Fruit fly (Drosophila melanogaster) whole organism, embryonic: ENCODE data around the gene ghi.

ENCODE experiments used
- Abd-B ChIP-seq: fragments of 200-800 bp; sonication (Bioruptor generic); optimal IDR thresholded peaks from 2 replicates; lab custom pipeline; 2018; ENCODE audit warnings: missing biosample characterization, mild to moderate bottlenecking, missing genetic modification characterization, moderate library complexity
- Asciz ChIP-seq: fragments of 200-800 bp; sonication (Bioruptor generic); optimal IDR thresholded peaks from 2 replicates; lab custom pipeline; 2017; ENCODE audit warnings: missing biosample characterization, mild to moderate bottlenecking, missing genetic modification characterization, missing genetic modification reagents
- BtbVII ChIP-seq: fragments of 200-800 bp; sonication (Bioruptor generic); optimal IDR thresholded peaks from 3 replicates; lab custom pipeline; 2017; ENCODE audit warnings: missing biosample characterization, mild to moderate bottlenecking, missing genetic modification characterization
- C15 ChIP-seq: fragments of 200-800 bp; sonication (Bioruptor generic); IDR thresholded peaks from 3 replicates; pipeline ENCODE4 v1.3.6; 2022; ENCODE audit warnings: missing biosample characterization, missing genetic modification characterization
- CG1024 ChIP-seq: fragments of 200-800 bp; sonication (Bioruptor generic); IDR thresholded peaks from 2 replicates; pipeline ENCODE4 v1.3.6; 2022; ENCODE audit warnings: missing biosample characterization, missing genetic modification characterization
- CG10274 ChIP-seq: fragments of 200-800 bp; sonication (Bioruptor generic); optimal IDR thresholded peaks from 3 replicates; lab custom pipeline; 2017; ENCODE audit warnings: missing biosample characterization, mild to moderate bottlenecking, missing genetic modification characterization
- CG10366 ChIP-seq: fragments of 200-800 bp; sonication (Bioruptor generic); IDR thresholded peaks from 2 replicates; pipeline ENCODE4 v1.3.6; 2022; ENCODE audit warnings: missing biosample characterization, missing genetic modification characterization
- CG11504 ChIP-seq: fragments of 200-800 bp; sonication (Bioruptor generic); optimal IDR thresholded peaks from 3 replicates; lab custom pipeline; 2019; ENCODE audit warnings: missing biosample characterization, mild to moderate bottlenecking, missing genetic modification characterization, moderate library complexity
- CG11696 ChIP-seq: fragments of 200-800 bp; sonication (Bioruptor generic); IDR thresholded peaks from 2 replicates; pipeline ENCODE4 v1.3.6; 2022; ENCODE audit warnings: missing biosample characterization, missing genetic modification characterization
- CG12104 ChIP-seq: fragments of 200-800 bp; sonication (Bioruptor generic); optimal IDR thresholded peaks from 3 replicates; lab custom pipeline; 2016; ENCODE audit warnings: missing biosample characterization, missing genetic modification characterization
- CG13424 ChIP-seq: fragments of 200-800 bp; sonication (Bioruptor generic); optimal IDR thresholded peaks from 2 replicates; lab custom pipeline; 2019; ENCODE audit warnings: missing biosample characterization, mild to moderate bottlenecking, missing genetic modification characterization, moderate library complexity
- CG14014 ChIP-seq: fragments of 200-800 bp; sonication (Bioruptor generic); IDR thresholded peaks from 2 replicates; pipeline ENCODE4 v1.3.6; 2022; ENCODE audit warnings: missing biosample characterization, missing genetic modification characterization
- CG14050 ChIP-seq: fragments of 200-800 bp; sonication (Bioruptor generic); IDR thresholded peaks from 3 replicates; pipeline ENCODE4 v1.3.6; 2022; ENCODE audit warnings: missing biosample characterization, missing genetic modification characterization
- CG14710 ChIP-seq: fragments of 200-800 bp; sonication (Bioruptor generic); optimal IDR thresholded peaks from 3 replicates; lab custom pipeline; 2019; ENCODE audit warnings: missing biosample characterization, mild to moderate bottlenecking, missing genetic modification characterization, moderate library complexity
- CG15073 ChIP-seq: fragments of 200-800 bp; sonication (Bioruptor generic); optimal IDR thresholded peaks from 2 replicates; lab custom pipeline; 2016; ENCODE audit warnings: missing biosample characterization, missing genetic modification characterization
- CG1529 ChIP-seq: fragments of 200-800 bp; sonication (Bioruptor generic); optimal IDR thresholded peaks from 3 replicates; lab custom pipeline; 2018; ENCODE audit warnings: missing biosample characterization, missing genetic modification characterization
- CG15601 ChIP-seq: fragments of 200-800 bp; sonication (Bioruptor generic); optimal IDR thresholded peaks from 3 replicates; lab custom pipeline; 2019; ENCODE audit warnings: missing biosample characterization, mild to moderate bottlenecking, missing genetic modification characterization, moderate library complexity
- CG16813 ChIP-seq: fragments of 200-800 bp; sonication (Bioruptor generic); IDR thresholded peaks from 3 replicates; pipeline ENCODE4 v1.3.6; 2022; ENCODE audit warnings: missing biosample characterization, missing genetic modification characterization; ENCODE audit not compliant: partially characterized antibody
- CG17912 ChIP-seq: fragments of 200-800 bp; sonication (Bioruptor generic); optimal IDR thresholded peaks from 2 replicates; lab custom pipeline; 2018; ENCODE audit warnings: missing biosample characterization, mild to moderate bottlenecking, missing genetic modification characterization
- CG2199 ChIP-seq: fragments of 200-800 bp; sonication (Bioruptor generic); IDR thresholded peaks from 3 replicates; pipeline ENCODE4 v1.3.6; 2022; ENCODE audit warnings: missing biosample characterization, missing genetic modification characterization
- CG4707 ChIP-seq: fragments of 200-800 bp; sonication (Bioruptor generic); optimal IDR thresholded peaks from 2 replicates; lab custom pipeline; 2018; ENCODE audit warnings: missing biosample characterization, mild to moderate bottlenecking, missing genetic modification characterization, moderate library complexity
- CG5953 ChIP-seq: fragments of 200-800 bp; sonication (Bioruptor generic); IDR thresholded peaks from 2 replicates; pipeline ENCODE4 v1.3.6; 2022; ENCODE audit warnings: missing biosample characterization, missing genetic modification characterization
- CG7839 ChIP-seq: fragments of 200-800 bp; sonication (Bioruptor generic); optimal IDR thresholded peaks from 3 replicates; lab custom pipeline; 2018; ENCODE audit warnings: missing biosample characterization, mild to moderate bottlenecking, missing genetic modification characterization, moderate library complexity
- CG9215 ChIP-seq: fragments of 200-800 bp; sonication (Bioruptor generic); IDR thresholded peaks from 2 replicates; pipeline ENCODE4 v1.3.6; 2022; ENCODE audit warnings: missing biosample characterization, missing genetic modification characterization
- D ChIP-seq, 2 experiments: fragments of 200-800 bp in 1 of 2; fragments of >200 bp in 1 of 2; sonication (Bioruptor generic) in 1 of 2; optimal IDR thresholded peaks; 2 replicates in 1 of 2; 3 replicates in 1 of 2; lab custom pipeline; 2017; ENCODE audit warnings: mild to moderate bottlenecking in 1 of 2, missing biosample characterization in 1 of 2, missing genetic modification characterization in 1 of 2, missing genetic modification reagents in 1 of 2
- D19B ChIP-seq: fragments of 200-800 bp; sonication (Bioruptor generic); optimal IDR thresholded peaks from 2 replicates; lab custom pipeline; 2017; ENCODE audit warnings: missing biosample characterization, mild to moderate bottlenecking, missing genetic modification characterization
- Dfd ChIP-seq, 2 experiments: fragments of >200 bp; optimal IDR thresholded peaks; 2 replicates each; lab custom pipeline; 2017; ENCODE audit warnings: missing biosample characterization in 2 of 2, missing genetic modification characterization in 2 of 2
- Fer1 ChIP-seq: fragments of 200-800 bp; sonication (Bioruptor generic); optimal IDR thresholded peaks from 2 replicates; lab custom pipeline; 2017; ENCODE audit warnings: missing biosample characterization, mild to moderate bottlenecking, missing genetic modification characterization
- Mad ChIP-seq: fragments of 200-800 bp; sonication (Bioruptor generic); optimal IDR thresholded peaks from 2 replicates; lab custom pipeline; 2016; ENCODE audit warnings: missing biosample characterization, missing genetic modification characterization
- Neu2 ChIP-seq: fragments of 200-800 bp; sonication (Bioruptor generic); optimal IDR thresholded peaks from 3 replicates; lab custom pipeline; 2016; ENCODE audit warnings: missing biosample characterization, missing genetic modification characterization, borderline replicate concordance
- Poxn ChIP-seq: fragments of 200-800 bp; sonication (Bioruptor generic); IDR thresholded peaks from 2 replicates; pipeline ENCODE4 v1.3.6; 2022; ENCODE audit warnings: missing biosample characterization, missing genetic modification characterization
- Ravus ChIP-seq: fragments of 200-800 bp; sonication (Bioruptor generic); IDR thresholded peaks from 2 replicates; pipeline ENCODE4 v1.3.6; 2022; ENCODE audit warnings: missing biosample characterization, missing genetic modification characterization
- Sin3A ChIP-seq: fragments of >200 bp; optimal IDR thresholded peaks from 2 replicates; lab custom pipeline; 2018
- Tbp ChIP-seq: fragments of >200 bp; optimal IDR thresholded peaks from 2 replicates; lab custom pipeline; 2018; ENCODE audit warnings: missing biosample characterization, missing genetic modification characterization
- ase ChIP-seq: fragments of 200-800 bp; sonication (Bioruptor generic); IDR thresholded peaks from 3 replicates; pipeline ENCODE4 v1.3.6; 2022; ENCODE audit warnings: missing biosample characterization, missing genetic modification characterization
- chinmo ChIP-seq: fragments of 200-800 bp; sonication (Bioruptor generic); IDR thresholded peaks from 4 replicates; pipeline ENCODE4 v1.3.6; 2022; ENCODE audit warnings: missing biosample characterization, missing genetic modification characterization; ENCODE audit not compliant: partially characterized antibody
- corto ChIP-seq: fragments of 200-800 bp; sonication (Bioruptor generic); optimal IDR thresholded peaks from 2 replicates; lab custom pipeline; 2016; ENCODE audit warnings: missing biosample characterization, mild to moderate bottlenecking, missing genetic modification characterization, moderate library complexity
- crol ChIP-seq: fragments of 200-800 bp; sonication (Bioruptor generic); IDR thresholded peaks from 2 replicates; pipeline ENCODE4 v1.3.6; 2022; ENCODE audit warnings: missing biosample characterization, missing genetic modification characterization
- crp ChIP-seq, 2 experiments: fragments of 200-800 bp; sonication (Bioruptor generic); optimal IDR thresholded peaks; 2 replicates in 1 of 2; 3 replicates in 1 of 2; lab custom pipeline; 2017; ENCODE audit warnings: missing biosample characterization in 2 of 2, missing genetic modification characterization in 2 of 2, mild to moderate bottlenecking in 1 of 2, moderate library complexity in 1 of 2
- gce ChIP-seq: fragments of 200-800 bp; sonication (Bioruptor generic); IDR thresholded peaks from 3 replicates; pipeline ENCODE4 v1.3.6; 2022; ENCODE audit warnings: missing biosample characterization, missing genetic modification characterization
- gcm2 ChIP-seq: fragments of 200-800 bp; sonication (Bioruptor generic); optimal IDR thresholded peaks from 2 replicates; lab custom pipeline; 2016; ENCODE audit warnings: missing biosample characterization, missing genetic modification characterization
- hbn ChIP-seq: fragments of 200-800 bp; sonication (Bioruptor generic); IDR thresholded peaks from 2 replicates; pipeline ENCODE4 v1.3.6; 2022; ENCODE audit warnings: missing biosample characterization, missing genetic modification characterization; ENCODE audit not compliant: partially characterized antibody
- hth ChIP-seq: fragments of >200 bp; optimal IDR thresholded peaks from 2 replicates; lab custom pipeline; 2017; ENCODE audit warnings: inconsistent platforms
- lbe ChIP-seq: fragments of 200-800 bp; sonication (Bioruptor generic); optimal IDR thresholded peaks from 2 replicates; lab custom pipeline; 2016; ENCODE audit warnings: missing biosample characterization, mild to moderate bottlenecking, missing genetic modification characterization
- lmd ChIP-seq: fragments of 200-800 bp; sonication (Bioruptor generic); IDR thresholded peaks from 2 replicates; pipeline ENCODE4 v1.3.6; 2022; ENCODE audit warnings: missing biosample characterization, missing genetic modification characterization
- lola ChIP-seq, 3 experiments: fragments of >200 bp in 2 of 3; fragments of 200-800 bp in 1 of 3; sonication (Bioruptor generic) in 1 of 3; optimal IDR thresholded peaks; 2 replicates each; lab custom pipeline; 2017 to 2019; ENCODE audit warnings: missing biosample characterization in 3 of 3, missing genetic modification characterization in 3 of 3, mild to moderate bottlenecking in 1 of 3, moderate library complexity in 1 of 3
- odd ChIP-seq: fragments of 200-800 bp; sonication (Bioruptor generic); optimal IDR thresholded peaks from 2 replicates; lab custom pipeline; 2017; ENCODE audit warnings: missing biosample characterization, mild to moderate bottlenecking, missing genetic modification characterization
- sim ChIP-seq: fragments of 200-800 bp; sonication (Bioruptor generic); IDR thresholded peaks from 2 replicates; pipeline ENCODE4 v1.3.6; 2022; ENCODE audit warnings: missing biosample characterization, missing genetic modification characterization
- tx ChIP-seq: fragments of 200-800 bp; sonication (Bioruptor generic); optimal IDR thresholded peaks from 2 replicates; lab custom pipeline; 2016; ENCODE audit warnings: missing biosample characterization, missing genetic modification characterization

The ghi gene

dm6 chr3L:9462247-9462769 lies 10.6 kb downstream of the ghi start (continued):
- no peak for TF ChIP-seq CG16813 (GFP tag; lab: Robert Waterston, UW)
- TF ChIP-seq CG12104 (GFP tag; lab: Kevin White, UChicago) = peak; percentile 86
- peak; percentile 59 for TF ChIP-seq tx (GFP tag; lab: Kevin White, UChicago)
- TF ChIP-seq CG13424 = peak; percentile 93
- peak; percentile 93 for TF ChIP-seq Asciz (GFP tag; lab: Kevin White, UChicago)
- peak; percentile 90 for TF ChIP-seq BtbVII (GFP tag; lab: Kevin White, UChicago)
- no peak for TF ChIP-seq hbn (GFP tag; lab: Robert Waterston, UW)
- peak; percentile 91 for TF ChIP-seq CG7839 (tag; lab: Kevin White, UChicago)
- TF ChIP-seq Ravus (GFP tag; lab: Robert Waterston, UW) = peak; percentile 21; the same call in 1 of the 2 replicates
- TF ChIP-seq D19B (GFP tag; lab: Kevin White, UChicago) = peak; percentile 72
- peak; percentile 90; the same call in 2 of the 3 replicates for TF ChIP-seq CG2199
- no peak; the same call in 2 of the 3 replicates for TF ChIP-seq gce (GFP tag; lab: Robert Waterston, UW)
- no peak for TF ChIP-seq ase (GFP tag; lab: Robert Waterston, UW)
- peak; percentile 59 for TF ChIP-seq Abd-B (GFP tag; lab: Kevin White, UChicago)
- no peak for TF ChIP-seq Sin3A (lab: Kevin White, UChicago)
- peak; percentile 35; the same call in 1 of the 2 replicates for TF ChIP-seq CG11696 (GFP tag; lab: Robert Waterston, UW)
- TF ChIP-seq CG14050 = peak; percentile 54; the same call in 1 of the 3 replicates
- TF ChIP-seq lbe = peak; percentile 82
- TF ChIP-seq CG1024 (GFP tag; lab: Robert Waterston, UW) = peak; percentile 9; the same call in 1 of the 2 replicates
- peak; percentile 47 for TF ChIP-seq gcm2 (GFP tag; lab: Kevin White, UChicago)
- no peak for TF ChIP-seq CG17912 (GFP tag; lab: Kevin White, UChicago)
- TF ChIP-seq crol = no peak; the same call in 1 of the 2 replicates
- peak; percentile 51 for TF ChIP-seq CG10274 (GFP tag; lab: Kevin White, UChicago)
- TF ChIP-seq CG14710 (tag; lab: Kevin White, UChicago) = peak; percentile 93
- TF ChIP-seq Dfd (GFP tag; optimal IDR thresholded peaks at IDR 0.05; lab: Kevin White, UChicago) = no peak
- peak; percentile 56 for TF ChIP-seq corto (GFP tag; lab: Kevin White, UChicago)
- TF ChIP-seq Fer1 (GFP tag; lab: Kevin White, UChicago) = peak; percentile 95
- peak; percentile 92 for TF ChIP-seq CG11504 (tag; lab: Kevin White, UChicago)
- no peak for TF ChIP-seq CG15073 (GFP tag; lab: Kevin White, UChicago)
- no peak for TF ChIP-seq chinmo (GFP tag; lab: Robert Waterston, UW)
- TF ChIP-seq hth = no peak
- TF ChIP-seq CG1529 = peak; percentile 87
- TF ChIP-seq CG5953 = peak; percentile 51; the same call in 1 of the 2 replicates
- peak; percentile 52; the same call in 1 of the 2 replicates for TF ChIP-seq CG9215 (GFP tag; lab: Robert Waterston, UW)
- peak; percentile 47 for TF ChIP-seq CG4707 (GFP tag; lab: Kevin White, UChicago)
- no peak for TF ChIP-seq Tbp (GFP tag; lab: Kevin White, UChicago)
- 0 out of 2 replicates have a peak, but pooled peaks have one; percentile 34 for TF ChIP-seq sim (GFP tag; lab: Robert Waterston, UW)
- TF ChIP-seq crp (GFP tag; optimal IDR thresholded peaks at IDR 0.05; lab: Kevin White, UChicago) = peak in 1 of 2 experiments; percentile 21
- peak; percentile 76 for TF ChIP-seq Mad
- TF ChIP-seq Neu2 (GFP tag; lab: Kevin White, UChicago) = no peak
- no peak for TF ChIP-seq C15 (GFP tag; lab: Robert Waterston, UW)
- peak; percentile 78 for TF ChIP-seq CG14014 (GFP tag; lab: Robert Waterston, UW)
- no peak for TF ChIP-seq Poxn
- peak; percentile 91 for TF ChIP-seq odd (GFP tag; lab: Kevin White, UChicago)
- TF ChIP-seq CG10366 = peak; percentile 63
- no peak for TF ChIP-seq D (optimal IDR thresholded peaks at IDR 0.05; lab: Kevin White, UChicago)
- peak; percentile 91 for TF ChIP-seq D (GFP tag; optimal IDR thresholded peaks at IDR 0.05; lab: Kevin White, UChicago)
- TF ChIP-seq lola (GFP tag; optimal IDR thresholded peaks at IDR 0.05; lab: Kevin White, UChicago) = peak in 1 of 3 experiments; percentile 96
- TF ChIP-seq lmd (GFP tag; lab: Robert Waterston, UW) = peak; percentile 72
- TF ChIP-seq CG15601 = peak; percentile 89
